Worm (Caenorhabditis elegans) whole organism, L4 larva: ENCODE data around the gene cec-2.
"Not testable (repeated sequence)": the region's sequence is repeated elsewhere in the genome, so short reads cannot be mapped to it uniquely, and the experiment has no call there.

Source experiments
- F26F4.8 ChIP-seq: fragments of 200-800 bp; sonication (Bioruptor generic); conservative IDR thresholded peaks from 2 replicates; pipeline ENCODE4 v1.3.6; 2022; ENCODE audit warnings: missing genetic modification characterization, missing compliant biosample characterization
- F44E2.7 ChIP-seq: fragments of 200-800 bp; sonication (Bioruptor generic); IDR thresholded peaks from 2 replicates; pipeline ENCODE4 v2.1.2; 2022; ENCODE audit warnings: missing genetic modification characterization, missing compliant biosample characterization
- T20F7.1 ChIP-seq: fragments of 200-800 bp; sonication (Bioruptor generic); optimal IDR thresholded peaks from 2 replicates; lab custom pipeline; 2018; ENCODE audit warnings: mild to moderate bottlenecking, missing genetic modification characterization, missing compliant biosample characterization
- T26A8.4 ChIP-seq: fragments of 200-800 bp; sonication (Bioruptor generic); IDR thresholded peaks from 2 replicates; pipeline ENCODE4 v1.3.6; 2022; ENCODE audit warnings: missing genetic modification characterization, missing compliant biosample characterization
- Y48G9A.11 ChIP-seq: fragments of 200-800 bp; sonication (Bioruptor generic); IDR thresholded peaks from 2 replicates; pipeline ENCODE4 v1.3.6; 2022; ENCODE audit warnings: missing genetic modification reagents, missing genetic modification characterization, missing compliant biosample characterization
- aha-1 ChIP-seq: fragments of 150-350 bp; peaks from one replicate; lab custom pipeline; 2014; ENCODE audit warnings: missing biosample characterization, missing genetic modification characterization
- ama-1 ChIP-seq: fragments of 150-350 bp; optimal IDR thresholded peaks from 2 replicates; lab custom pipeline; 2014; ENCODE audit warnings: inconsistent platforms, mixed read lengths
- ceh-20 ChIP-seq: fragments of 200-800 bp; sonication (Bioruptor generic); IDR thresholded peaks from 2 replicates; pipeline ENCODE4 v1.3.6; 2022; ENCODE audit warnings: missing genetic modification reagents, missing genetic modification characterization, missing compliant biosample characterization
- ceh-28 ChIP-seq: fragments of 150-350 bp; optimal IDR thresholded peaks from 2 replicates; lab custom pipeline; 2014; ENCODE audit warnings: missing biosample characterization, missing genetic modification reagents, missing genetic modification characterization
- ceh-62 ChIP-seq: sonication (generic microtip); optimal IDR thresholded peaks from 2 replicates; lab custom pipeline; 2017; ENCODE audit warnings: missing biosample characterization, missing genetic modification characterization
- ceh-82 ChIP-seq: sonication (generic microtip); optimal IDR thresholded peaks from 2 replicates; lab custom pipeline; 2017; ENCODE audit warnings: missing biosample characterization, missing genetic modification characterization
- ces-1 ChIP-seq: fragments of 150-350 bp; sonication (generic microtip); optimal IDR thresholded peaks from 4 replicates; lab custom pipeline; 2014; ENCODE audit warnings: missing biosample characterization, missing genetic modification reagents, missing genetic modification characterization
- cey-2 ChIP-seq: sonication (generic microtip); optimal IDR thresholded peaks from 3 replicates; lab custom pipeline; 2017; ENCODE audit warnings: missing genetic modification characterization, mild to moderate bottlenecking, missing compliant biosample characterization, antibody characterized with exemption, borderline replicate concordance; ENCODE audit not compliant: insufficient read depth
- daf-12 ChIP-seq: fragments of 150-350 bp; optimal IDR thresholded peaks from 2 replicates; lab custom pipeline; 2014; ENCODE audit warnings: missing biosample characterization, missing genetic modification reagents, missing genetic modification characterization
- daf-16 ChIP-seq, 3 experiments: sonication (generic microtip); optimal IDR thresholded peaks; 2 replicates each; lab custom pipeline; 2016 to 2017; ENCODE audit warnings: missing genetic modification characterization in 3 of 3, missing genetic modification reagents in 3 of 3, mild to moderate bottlenecking in 2 of 3, missing compliant biosample characterization in 2 of 3, missing biosample characterization in 1 of 3, moderate library complexity in 1 of 3
- dmd-9 ChIP-seq: fragments of 200-800 bp; sonication (Bioruptor generic); IDR thresholded peaks from 2 replicates; pipeline ENCODE4 v1.3.6; 2022; ENCODE audit warnings: missing genetic modification reagents, missing genetic modification characterization, missing compliant biosample characterization
- dpl-1 ChIP-seq: fragments of 150-350 bp; optimal IDR thresholded peaks from 2 replicates; lab custom pipeline; 2014; ENCODE audit warnings: missing biosample characterization, missing genetic modification reagents, missing genetic modification characterization
- egl-27 ChIP-seq: sonication (generic microtip); optimal IDR thresholded peaks from 3 replicates; lab custom pipeline; 2017; ENCODE audit warnings: missing biosample characterization, missing genetic modification reagents, missing genetic modification characterization
- hif-1 ChIP-seq, 2 experiments: sonication (generic microtip); optimal IDR thresholded peaks; 2 replicates each; lab custom pipeline; 2016 to 2017; ENCODE audit warnings: missing compliant biosample characterization in 2 of 2, missing genetic modification characterization in 2 of 2, missing genetic modification reagents in 2 of 2, missing genotype in 2 of 2, mild to moderate bottlenecking in 1 of 2
- hlh-30 ChIP-seq: sonication (generic microtip); optimal IDR thresholded peaks from 2 replicates; lab custom pipeline; 2017; ENCODE audit warnings: antibody characterized with exemption, mild to moderate bottlenecking, missing genetic modification characterization, missing compliant biosample characterization; ENCODE audit not compliant: insufficient read depth
- lin-29 ChIP-seq: fragments of 200-800 bp; sonication (Bioruptor generic); IDR thresholded peaks from 2 replicates; pipeline ENCODE4 v1.3.6; 2022; ENCODE audit warnings: missing genetic modification reagents, missing genetic modification characterization, missing compliant biosample characterization
- lsy-2 ChIP-seq, 2 experiments: fragments of 150-350 bp in 1 of 2; sonication (generic microtip) in 1 of 2; optimal IDR thresholded peaks; 2 replicates each; lab custom pipeline; 2014 to 2017; ENCODE audit warnings: missing biosample characterization in 2 of 2, missing genetic modification characterization in 2 of 2
- madf-5 ChIP-seq, 2 experiments: fragments of 200-800 bp; sonication (Bioruptor generic); IDR thresholded peaks; 2 replicates each; pipeline ENCODE4 v1.3.6; 2022; ENCODE audit warnings: missing compliant biosample characterization in 2 of 2, missing genetic modification characterization in 2 of 2
- madf-9 ChIP-seq: fragments of 200-800 bp; sonication (Bioruptor generic); conservative IDR thresholded peaks from 2 replicates; pipeline ENCODE4 v1.3.6; 2022; ENCODE audit warnings: missing genetic modification reagents, missing genetic modification characterization, missing compliant biosample characterization
- mdl-1 ChIP-seq, 2 experiments: fragments of 150-350 bp in 1 of 2; sonication (generic microtip) in 1 of 2; optimal IDR thresholded peaks; 2 replicates each; lab custom pipeline; 2014 to 2017; ENCODE audit warnings: missing biosample characterization in 2 of 2, missing genetic modification characterization in 2 of 2
- nhr-25 ChIP-seq: sonication (generic microtip); optimal IDR thresholded peaks from 2 replicates; lab custom pipeline; 2017; ENCODE audit warnings: missing genetic modification characterization, mild to moderate bottlenecking, missing compliant biosample characterization, antibody characterized with exemption, moderate library complexity, borderline replicate concordance; ENCODE audit not compliant: insufficient read depth
- nhr-28 ChIP-seq: fragments of 150-350 bp; optimal IDR thresholded peaks from 2 replicates; lab custom pipeline; 2014; ENCODE audit warnings: missing biosample characterization, missing genetic modification characterization
- nhr-42 ChIP-seq: fragments of 200-800 bp; sonication (Bioruptor generic); IDR thresholded peaks from 2 replicates; pipeline ENCODE4 v1.3.6; 2022; ENCODE audit warnings: missing genetic modification characterization, missing compliant biosample characterization
- nhr-76 ChIP-seq: fragments of 150-350 bp; optimal IDR thresholded peaks from 2 replicates; lab custom pipeline; 2014; ENCODE audit warnings: missing biosample characterization, missing genetic modification characterization
- pqm-1 ChIP-seq: sonication (generic microtip); optimal IDR thresholded peaks from 2 replicates; lab custom pipeline; 2017; ENCODE audit warnings: missing biosample characterization, missing genetic modification characterization
- unc-130 ChIP-seq: sonication (generic microtip); optimal IDR thresholded peaks from 2 replicates; lab custom pipeline; 2016; ENCODE audit warnings: missing genetic modification reagents, missing genetic modification characterization, missing compliant biosample characterization
- unc-62 ChIP-seq, 3 experiments: fragments of 150-350 bp in 1 of 3; sonication (generic microtip); optimal IDR thresholded peaks in 2 of 3; peaks in 1 of 3; 1 replicate in 1 of 3; 2 replicates in 2 of 3; lab custom pipeline; 2014 to 2017; ENCODE audit warnings: missing biosample characterization in 3 of 3, missing genetic modification characterization in 3 of 3, missing genetic modification reagents in 3 of 3, missing genotype in 1 of 3
- vab-7 ChIP-seq: fragments of 200-800 bp; sonication (Bioruptor generic); IDR thresholded peaks from 2 replicates; pipeline ENCODE4 v1.3.6; 2022; ENCODE audit warnings: missing genetic modification reagents, missing genetic modification characterization, missing compliant biosample characterization
- zfp-2 ChIP-seq: sonication (generic microtip); optimal IDR thresholded peaks from 2 replicates; lab custom pipeline; 2016; ENCODE audit warnings: mild to moderate bottlenecking, missing genetic modification characterization, missing compliant biosample characterization
- zfp-3 ChIP-seq: fragments of 200-800 bp; sonication (Bioruptor generic); conservative IDR thresholded peaks from 2 replicates; pipeline ENCODE4 v1.3.6; 2022; ENCODE audit warnings: missing genetic modification reagents, missing genetic modification characterization, missing compliant biosample characterization

The cec-2 gene

DNA sequence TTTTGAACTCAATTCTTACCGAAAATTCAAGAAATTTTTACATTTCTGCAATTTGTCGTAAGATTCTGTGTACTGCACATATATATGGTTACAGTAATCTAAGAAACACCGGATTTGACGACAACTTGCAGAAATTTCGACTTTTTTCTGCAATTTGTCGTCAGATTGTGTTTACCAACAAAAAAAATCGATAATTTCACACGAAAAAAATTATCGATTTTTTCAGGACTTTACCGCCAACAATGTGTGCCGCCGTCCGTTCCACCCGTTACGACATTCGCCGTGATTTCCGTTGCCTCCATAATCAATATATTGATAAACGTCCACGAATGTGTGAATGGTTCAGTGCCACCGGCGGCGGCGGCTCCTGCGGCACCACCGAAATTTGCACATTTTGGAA is 3.9 kb downstream of the cec-2 start:
- TF ChIP-seq ceh-28 (tag; lab: Kevin White, UChicago) (peak; percentile 60), lin-29 (no peak)

DNA sequence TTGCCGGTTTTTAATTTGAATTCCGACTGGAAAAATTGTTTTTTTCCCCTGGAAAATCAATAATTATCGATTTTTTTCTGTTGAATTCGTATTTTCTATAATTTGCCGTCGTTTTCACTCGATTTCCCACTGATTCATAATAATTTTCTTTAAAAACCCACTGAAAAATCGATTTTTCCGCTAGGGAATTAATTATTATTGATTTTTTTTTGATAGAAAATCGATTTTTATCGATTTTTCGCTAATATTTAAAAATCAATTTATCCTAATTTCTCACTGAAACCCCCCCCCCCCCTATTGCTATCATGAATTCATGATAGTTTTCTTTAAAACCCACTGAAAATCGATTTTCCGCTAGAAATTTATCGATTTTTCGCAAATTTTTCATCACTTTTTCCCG is 6.1 kb downstream of the cec-2 start:
- no peak for TF ChIP-seq unc-62 (GFP tag; optimal IDR thresholded peaks at IDR 0.05 in 1 of 2; lab: Kevin White, UChicago)
- TF ChIP-seq unc-62 (tag; optimal IDR thresholded peaks at IDR 0.05; lab: Kevin White, UChicago), result no peak
- TF ChIP-seq nhr-28 (tag; lab: Kevin White, UChicago), result no peak
- no peak for TF ChIP-seq F26F4.8 (GFP tag; lab: Robert Waterston, UW)
- TF ChIP-seq ceh-28 (tag; lab: Kevin White, UChicago), result peak; percentile 60

DNA sequence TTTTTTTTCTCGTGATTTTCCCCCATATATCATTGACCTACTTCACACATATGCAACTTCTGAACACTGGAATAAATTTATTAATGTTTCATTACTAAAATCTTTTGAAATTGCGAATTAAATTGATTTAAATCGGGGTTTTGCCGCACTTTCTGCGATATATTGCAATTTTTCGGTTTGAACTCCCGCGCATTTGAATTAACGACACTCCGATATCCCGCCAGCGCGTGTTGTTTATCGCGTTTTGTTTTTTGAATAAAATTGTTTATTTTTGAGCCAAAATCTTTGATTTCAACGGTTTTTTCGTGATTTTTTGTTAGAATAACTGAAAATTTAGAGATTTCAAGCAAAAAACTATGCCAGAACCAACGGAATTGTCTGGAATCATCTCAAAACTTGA is 7.2 kb downstream of the cec-2 start, which contains the start of gene Y104H12D.2:
TSS of gene Y104H12D.2 (plus strand) at position 340 of the 400 bp plus-strand sequence.
- TF ChIP-seq daf-16 (GFP tag; optimal IDR thresholded peaks at IDR 0.05; lab: Kevin White, UChicago) (no peak), daf-16 (tag; optimal IDR thresholded peaks at IDR 0.05; lab: Kevin White, UChicago) (peak; percentile 41), unc-130 (GFP tag; lab: Kevin White, UChicago) (no peak), ceh-82 (tag; lab: Kevin White, UChicago) (no peak), Y48G9A.11 (GFP tag; lab: Robert Waterston, UW) (peak; percentile 96), mdl-1 (tag; optimal IDR thresholded peaks at IDR 0.05; lab: Kevin White, UChicago) (no peak), hif-1 (tag; optimal IDR thresholded peaks at IDR 0.05; lab: Kevin White, UChicago) (no peak), zfp-3 (GFP tag; lab: Robert Waterston, UW) (no peak), dpl-1 (GFP tag; lab: Kevin White, UChicago) (peak; percentile 90), pqm-1 (tag; lab: Kevin White, UChicago) (no peak), vab-7 (no peak), nhr-28 (tag; lab: Kevin White, UChicago) (no peak), T26A8.4 (GFP tag; lab: Robert Waterston, UW) (no peak), ces-1 (GFP tag; lab: Kevin White, UChicago) (no peak), T20F7.1 (GFP tag; lab: Kevin White, UChicago) (peak; percentile 97), F44E2.7 (GFP tag; lab: Robert Waterston, UW) (no peak), lsy-2 (tag; optimal IDR thresholded peaks at IDR 0.05; lab: Kevin White, UChicago) (peak in 1 of 2 experiments; percentile 49), hlh-30 (tag; lab: Kevin White, UChicago) (peak; percentile 15)

- not testable (repeated sequence) for TF ChIP-seq ama-1; madf-5 (GFP tag; IDR thresholded peaks at IDR 0.05; lab: Robert Waterston, UW); dmd-9 (GFP tag; lab: Robert Waterston, UW)
Measured at ce11 chrIV:1182292-1182691, 11.8 kb downstream of the cec-2 start, which contains the start of gene rmif-2. Gene rmif-2, plus strand, starts transcription at chrIV:1182592.

ce11 chrIV:1187502-1187901 is 17.0 kb downstream of the cec-2 start, which contains the start of gene mdt-20:
Gene mdt-20, plus strand, starts transcription at chrIV:1187802.
- peak; percentile 63 for TF ChIP-seq aha-1 (tag; lab: Kevin White, UChicago)

ce11 chrIV:1192765-1193164 is 22.3 kb downstream of the cec-2 start, which contains the start of gene spl-3:
Gene spl-3, plus strand, starts transcription at chrIV:1193065.
- no peak for TF ChIP-seq cey-2 (tag; lab: Kevin White, UChicago)
- no peak for TF ChIP-seq ceh-20 (GFP tag; lab: Robert Waterston, UW)
- TF ChIP-seq dmd-9 (GFP tag; lab: Robert Waterston, UW), result no peak
- no peak for TF ChIP-seq hlh-30 (tag; lab: Kevin White, UChicago)
- no peak for TF ChIP-seq daf-12 (tag; lab: Kevin White, UChicago)
- TF ChIP-seq nhr-42 (GFP tag; lab: Robert Waterston, UW), result no peak
- TF ChIP-seq ceh-62 (tag; lab: Kevin White, UChicago), result no peak
- TF ChIP-seq zfp-2, result no peak
- no peak for TF ChIP-seq nhr-25 (tag; lab: Kevin White, UChicago)
- no peak for TF ChIP-seq nhr-76 (tag; lab: Kevin White, UChicago)
- TF ChIP-seq egl-27, result no peak
- TF ChIP-seq madf-9 (GFP tag; lab: Robert Waterston, UW), result no peak
